Fruit fly (Drosophila melanogaster): ENCODE results near the gene Naa30B.

Naa30B gene

dm6 chr3L:1471960-1472359 is at the start of gene Naa30B:
Gene Naa30B (minus strand): TSS chr3L:1472060.
- TF ChIP-seq CG8478 (optimal IDR thresholded peaks at IDR 0.05) = no peak
- TF ChIP-seq CTCF (optimal IDR thresholded peaks at IDR 0.05) = no peak

dm6 chr3L:1518715-1519603 is 47.1 kb upstream of the Naa30B start:
- TF ChIP-seq CTCF (optimal IDR thresholded peaks at IDR 0.05) = no peak
- no peak for TF ChIP-seq CG8478 (optimal IDR thresholded peaks at IDR 0.05)

dm6 chr3L:1517274-1518047 is 45.6 kb upstream of the Naa30B start:
- TF ChIP-seq CTCF (optimal IDR thresholded peaks at IDR 0.05) = peak in 1 of 2 experiments; percentile 12
- no peak for TF ChIP-seq CG8478 (optimal IDR thresholded peaks at IDR 0.05)

dm6 chr3L:1516631-1517273 is 44.9 kb upstream of the Naa30B start, which contains the start of gene cue:
Gene cue (minus strand): TSS chr3L:1517271.
- TF ChIP-seq CTCF (optimal IDR thresholded peaks at IDR 0.05) = no peak
- TF ChIP-seq CG8478 (optimal IDR thresholded peaks at IDR 0.05) = no peak

dm6 chr3L:1515820-1516540 is 44.1 kb upstream of the Naa30B start:
- no peak for TF ChIP-seq CG8478 (optimal IDR thresholded peaks at IDR 0.05)
- TF ChIP-seq CTCF (optimal IDR thresholded peaks at IDR 0.05) = no peak

dm6 chr3L:1502086-1502893 is 30.4 kb upstream of the Naa30B start, which contains the start of the genes hfp and Psa:
Gene hfp (minus strand): TSS chr3L:1502590.
Gene Psa (plus strand): TSS chr3L:1502843.
- no peak for TF ChIP-seq CTCF (optimal IDR thresholded peaks at IDR 0.05)
- no peak for TF ChIP-seq CG8478 (optimal IDR thresholded peaks at IDR 0.05)

dm6 chr3L:1496408-1496807 is 24.5 kb upstream of the Naa30B start, which contains the start of gene CG12084:
Gene CG12084 (minus strand): TSS chr3L:1496643.
- TF ChIP-seq CTCF (optimal IDR thresholded peaks at IDR 0.05) (peak in 1 of 2 experiments; percentile 6), CG8478 (optimal IDR thresholded peaks at IDR 0.05) (no peak)

dm6 chr3L:1495803-1496202 is 23.9 kb upstream of the Naa30B start:
- no peak for TF ChIP-seq CTCF (optimal IDR thresholded peaks at IDR 0.05)
- TF ChIP-seq CG8478 (optimal IDR thresholded peaks at IDR 0.05) = no peak

dm6 chr3L:1489523-1489922 is 17.7 kb upstream of the Naa30B start, which contains the start of gene stet:
Gene stet (minus strand): TSS chr3L:1489547.
- TF ChIP-seq CTCF (optimal IDR thresholded peaks at IDR 0.05) (no peak), CG8478 (optimal IDR thresholded peaks at IDR 0.05) (no peak)

dm6 chr3L:1488592-1489183 is 16.8 kb upstream of the Naa30B start:
- no peak for TF ChIP-seq CTCF (optimal IDR thresholded peaks at IDR 0.05)
- TF ChIP-seq CG8478 (optimal IDR thresholded peaks at IDR 0.05) = no peak

- no peak for TF ChIP-seq CTCF (optimal IDR thresholded peaks at IDR 0.05)
- no peak for TF ChIP-seq CG8478 (optimal IDR thresholded peaks at IDR 0.05)
Observed at dm6 chr3L:1484747-1485146, 12.9 kb upstream of the Naa30B start.

dm6 chr3L:1478998-1479680 is 7.3 kb upstream of the Naa30B start:
- TF ChIP-seq CTCF (optimal IDR thresholded peaks at IDR 0.05) (no peak), CG8478 (optimal IDR thresholded peaks at IDR 0.05) (no peak)

dm6 chr3L:1477319-1477718 is 5.5 kb upstream of the Naa30B start, which contains the start of gene robl62A:
Gene robl62A (plus strand): TSS chr3L:1477619.
- TF ChIP-seq CTCF (optimal IDR thresholded peaks at IDR 0.05) = no peak
- TF ChIP-seq CG8478 (optimal IDR thresholded peaks at IDR 0.05) = no peak

All from S2 (cell line).